Fruit fly (Drosophila melanogaster): ENCODE results near the gene Cnb.

The Cnb gene

dm6 chr3L:1938767-1939166 is 8.6 kb upstream of the Cnb start, which contains the start of the genes CG46523 and CG5687:
TSS of gene CG46523 (minus strand) at chr3L:1939103.
TSS of gene CG5687 (minus strand) at chr3L:1939103.
- TF ChIP-seq CG13204 (GFP tag; optimal IDR thresholded peaks at IDR 0.05) (no peak), CG4496 (GFP tag; IDR thresholded peaks at IDR 0.05) (peak; percentile 59; the same call in 2 of the 3 replicates)

dm6 chr3L:1939983-1940504 is 7.3 kb upstream of the Cnb start:
- TF ChIP-seq CG15710 (tag; optimal IDR thresholded peaks at IDR 0.05) (no peak), CG4496 (GFP tag; IDR thresholded peaks at IDR 0.05) (0 out of 3 replicates have a peak, but pooled peaks have one; percentile 13)

dm6 chr3L:1940843-1941418 is 6.4 kb upstream of the Cnb start, which contains the start of gene Mfap1:
TSS of gene Mfap1 (plus strand) at chr3L:1941068.
- no peak for TF ChIP-seq CG15710 (tag; optimal IDR thresholded peaks at IDR 0.05)
- no peak for TF ChIP-seq CG10348 (GFP tag; IDR thresholded peaks at IDR 0.05)
- TF ChIP-seq Pif1B (GFP tag; optimal IDR thresholded peaks at IDR 0.05), result no peak
- TF ChIP-seq Ets98B (GFP tag; IDR thresholded peaks at IDR 0.05), result no peak
- no peak for TF ChIP-seq CG14655 (GFP tag; optimal IDR thresholded peaks at IDR 0.05)
- no peak for TF ChIP-seq Snoo (tag; optimal IDR thresholded peaks at IDR 0.05)
- no peak for TF ChIP-seq CG8159 (tag; optimal IDR thresholded peaks at IDR 0.05)
- no peak for TF ChIP-seq CG12605 (GFP tag; IDR thresholded peaks at IDR 0.05)

dm6 chr3L:1962964-1963363 is 15.6 kb downstream of the Cnb start, which contains the start of gene SCOT:
TSS of gene SCOT (plus strand) at chr3L:1963143.
- TF ChIP-seq CG10348 (GFP tag; IDR thresholded peaks at IDR 0.05) (peak; percentile 91), CG12605 (GFP tag; IDR thresholded peaks at IDR 0.05) (peak; percentile 98), CG15710 (tag; optimal IDR thresholded peaks at IDR 0.05) (peak; percentile 93), gl (tag; optimal IDR thresholded peaks at IDR 0.05) (peak; percentile 86), Pif1A (GFP tag; optimal IDR thresholded peaks at IDR 0.05) (peak; percentile 95), rn (GFP tag; IDR thresholded peaks at IDR 0.05) (peak; percentile 95), CG8301 (tag; optimal IDR thresholded peaks at IDR 0.05) (peak; percentile 95), CG13204 (GFP tag; optimal IDR thresholded peaks at IDR 0.05) (peak; percentile 82), Snoo (tag; optimal IDR thresholded peaks at IDR 0.05) (no peak), Ets98B (GFP tag; IDR thresholded peaks at IDR 0.05) (peak; percentile 98), CG9948 (tag; optimal IDR thresholded peaks at IDR 0.05) (peak; percentile 87), fd96Ca (GFP tag; IDR thresholded peaks at IDR 0.05) (peak; percentile 98), CG17806 (tag; optimal IDR thresholded peaks at IDR 0.05) (peak; percentile 92), CG32121 (GFP tag; IDR thresholded peaks at IDR 0.05) (peak; percentile 97), CG14655 (GFP tag; optimal IDR thresholded peaks at IDR 0.05) (peak; percentile 97), D1 (tag; optimal IDR thresholded peaks at IDR 0.05) (no peak), CG4496 (GFP tag; IDR thresholded peaks at IDR 0.05) (peak; percentile 99), CG8159 (tag; optimal IDR thresholded peaks at IDR 0.05) (peak; percentile 89), CG34367 (tag; optimal IDR thresholded peaks at IDR 0.05) (peak; percentile 93), Pif1B (GFP tag; optimal IDR thresholded peaks at IDR 0.05) (peak; percentile 93), EcR (GFP tag; optimal IDR thresholded peaks at IDR 0.05) (no peak)

dm6 chr3L:1964099-1964498 is 16.7 kb downstream of the Cnb start, which contains the start of gene mv:
TSS of gene mv (minus strand) at chr3L:1964178.
- TF ChIP-seq CG12605 (GFP tag; IDR thresholded peaks at IDR 0.05), result 0 out of 2 replicates have a peak, but pooled peaks have one; percentile 51
- no peak for TF ChIP-seq CG17806 (tag; optimal IDR thresholded peaks at IDR 0.05)

- no peak for TF ChIP-seq Ets98B (GFP tag; IDR thresholded peaks at IDR 0.05)
- TF ChIP-seq CG32121 (GFP tag; IDR thresholded peaks at IDR 0.05), result no peak
- no peak for TF ChIP-seq rn (GFP tag; IDR thresholded peaks at IDR 0.05)
- no peak for TF ChIP-seq CG34367 (tag; optimal IDR thresholded peaks at IDR 0.05)
- no peak for TF ChIP-seq CG17806 (tag; optimal IDR thresholded peaks at IDR 0.05)
- no peak for TF ChIP-seq Snoo (tag; optimal IDR thresholded peaks at IDR 0.05)
- TF ChIP-seq CG8159 (tag; optimal IDR thresholded peaks at IDR 0.05), result no peak
These were observed 17.3 kb downstream of the Cnb start for dm6 chr3L:1964599-1965143.

- TF ChIP-seq CG32121 (GFP tag; IDR thresholded peaks at IDR 0.05) (no peak), EcR (GFP tag; optimal IDR thresholded peaks at IDR 0.05) (no peak), Snoo (tag; optimal IDR thresholded peaks at IDR 0.05) (no peak), CG8159 (tag; optimal IDR thresholded peaks at IDR 0.05) (no peak), CG14655 (GFP tag; optimal IDR thresholded peaks at IDR 0.05) (no peak), CG12605 (GFP tag; IDR thresholded peaks at IDR 0.05) (no peak), CG34367 (tag; optimal IDR thresholded peaks at IDR 0.05) (no peak), CG13204 (GFP tag; optimal IDR thresholded peaks at IDR 0.05) (no peak), CG10348 (GFP tag; IDR thresholded peaks at IDR 0.05) (no peak), CG8301 (tag; optimal IDR thresholded peaks at IDR 0.05) (no peak), D1 (tag; optimal IDR thresholded peaks at IDR 0.05) (no peak)
These were observed 20.3 kb downstream of the Cnb start for dm6 chr3L:1967452-1968310.
